Fruit fly (Drosophila melanogaster) whole organism: ENCODE data around the gene Ssk.

ENCODE experiments used
- CG8478 ChIP-seq: fragments of >200 bp; optimal IDR thresholded peaks from 2 replicates; lab custom pipeline; 2018; ENCODE audit warnings: inconsistent platforms
- pan ChIP-seq: fragments of >200 bp; optimal IDR thresholded peaks from 2 replicates; lab custom pipeline; 2017
- psq ChIP-seq: fragments of >200 bp; optimal IDR thresholded peaks from 2 replicates; lab custom pipeline; 2017
- usp ChIP-seq: fragments of >200 bp; optimal IDR thresholded peaks from 2 replicates; lab custom pipeline; 2017; ENCODE audit warnings: missing biosample characterization, missing genetic modification characterization, mixed read lengths

- TF ChIP-seq CG8478: no peak
- no peak for TF ChIP-seq psq
- TF ChIP-seq pan (lab: Kevin White, UChicago): no peak
- no peak for TF ChIP-seq usp (GFP tag; lab: Kevin White, UChicago)
Observed at dm6 chr3L:20231369-20231768, 43.0 kb downstream of the Ssk start, which contains the start of gene CG13813.
